Worm (Caenorhabditis elegans) whole organism, L2 larva: ENCODE measurements around the gene spat-1.

Experiments used
- C34F6.9 ChIP-seq: fragments of 150-350 bp; optimal IDR thresholded peaks from 2 replicates; lab custom pipeline; 2014; ENCODE audit warnings: missing biosample characterization, missing genetic modification characterization
- Y55F3AM.14 ChIP-seq: fragments of 200-800 bp; sonication (Bioruptor generic); optimal IDR thresholded peaks from 2 replicates; lab custom pipeline; 2018; ENCODE audit warnings: mild to moderate bottlenecking, missing genetic modification characterization, missing compliant biosample characterization
- ZK546.5 ChIP-seq: sonication (generic microtip); optimal IDR thresholded peaks from 2 replicates; lab custom pipeline; 2017; ENCODE audit warnings: missing biosample characterization, missing genetic modification characterization
- alr-1 ChIP-seq: fragments of 150-350 bp; optimal IDR thresholded peaks from 2 replicates; lab custom pipeline; 2014; ENCODE audit warnings: missing biosample characterization, missing genetic modification characterization
- aly-2 ChIP-seq: fragments of 150-350 bp; optimal IDR thresholded peaks from 2 replicates; lab custom pipeline; 2014; ENCODE audit warnings: missing biosample characterization, missing genetic modification characterization
- blmp-1 ChIP-seq: sonication (generic microtip); optimal IDR thresholded peaks from 2 replicates; lab custom pipeline; 2017; ENCODE audit warnings: missing genetic modification characterization, mild to moderate bottlenecking, missing compliant biosample characterization, antibody characterized with exemption, moderate library complexity; ENCODE audit not compliant: insufficient read depth
- ceh-16 ChIP-seq: fragments of 150-350 bp; optimal IDR thresholded peaks from 2 replicates; lab custom pipeline; 2014; ENCODE audit warnings: missing biosample characterization, missing genetic modification characterization
- crh-2 ChIP-seq: sonication (generic microtip); optimal IDR thresholded peaks from 2 replicates; lab custom pipeline; 2017; ENCODE audit warnings: missing biosample characterization, missing genetic modification characterization
- dmd-4 ChIP-seq: sonication (generic microtip); optimal IDR thresholded peaks from 2 replicates; lab custom pipeline; 2017; ENCODE audit warnings: missing biosample characterization, missing genetic modification characterization
- elt-1 ChIP-seq: fragments of 150-350 bp; optimal IDR thresholded peaks from 2 replicates; lab custom pipeline; 2014; ENCODE audit warnings: missing biosample characterization, missing genetic modification characterization
- elt-3 ChIP-seq: sonication (generic microtip); optimal IDR thresholded peaks from 2 replicates; lab custom pipeline; 2017; ENCODE audit warnings: missing biosample characterization, missing genetic modification characterization
- fos-1 ChIP-seq: fragments of 150-350 bp; optimal IDR thresholded peaks from 2 replicates; lab custom pipeline; 2014; ENCODE audit warnings: missing biosample characterization, missing genetic modification characterization
- lin-11 ChIP-seq: fragments of 150-350 bp; sonication (generic microtip); optimal IDR thresholded peaks from 2 replicates; lab custom pipeline; 2014; ENCODE audit warnings: missing biosample characterization, missing genetic modification characterization, inconsistent platforms, mixed read lengths
- lin-39 ChIP-seq: fragments of 150-350 bp; optimal IDR thresholded peaks from 2 replicates; lab custom pipeline; 2014; ENCODE audit warnings: missing biosample characterization, missing genetic modification reagents, missing genetic modification characterization
- lsy-2 ChIP-seq, 2 experiments: fragments of 150-350 bp in 1 of 2; sonication (generic microtip) in 1 of 2; optimal IDR thresholded peaks; 2 replicates each; lab custom pipeline; 2014 to 2017; ENCODE audit warnings: missing biosample characterization in 2 of 2, missing genetic modification characterization in 2 of 2
- mbf-1 ChIP-seq: sonication (generic microtip); optimal IDR thresholded peaks from 2 replicates; lab custom pipeline; 2017; ENCODE audit warnings: missing biosample characterization, missing genetic modification characterization
- nhr-10 ChIP-seq: sonication (generic microtip); optimal IDR thresholded peaks from 2 replicates; lab custom pipeline; 2017; ENCODE audit warnings: missing biosample characterization, missing genetic modification characterization
- nhr-11 ChIP-seq: fragments of 150-350 bp; optimal IDR thresholded peaks from 2 replicates; lab custom pipeline; 2014; ENCODE audit warnings: missing biosample characterization, missing genetic modification characterization
- nhr-12 ChIP-seq: fragments of 150-350 bp; optimal IDR thresholded peaks from 2 replicates; lab custom pipeline; 2014; ENCODE audit warnings: missing biosample characterization, missing genetic modification characterization
- nhr-21 ChIP-seq: fragments of 150-350 bp; optimal IDR thresholded peaks from 2 replicates; lab custom pipeline; 2014; ENCODE audit warnings: missing biosample characterization, missing genetic modification characterization
- nhr-23 ChIP-seq: fragments of 150-350 bp; optimal IDR thresholded peaks from 2 replicates; lab custom pipeline; 2014; ENCODE audit warnings: missing biosample characterization, missing genetic modification reagents, missing genetic modification characterization
- nhr-237 ChIP-seq: fragments of 150-350 bp; optimal IDR thresholded peaks from 2 replicates; lab custom pipeline; 2014; ENCODE audit warnings: missing biosample characterization, missing genetic modification characterization
- nhr-25 ChIP-seq: fragments of 150-350 bp; sonication (generic microtip); optimal IDR thresholded peaks from 3 replicates; lab custom pipeline; 2014; ENCODE audit warnings: missing biosample characterization, missing genetic modification characterization
- nhr-6 ChIP-seq: fragments of 150-350 bp; optimal IDR thresholded peaks from 2 replicates; lab custom pipeline; 2014; ENCODE audit warnings: missing biosample characterization, missing genetic modification characterization
- peb-1 ChIP-seq: fragments of 150-350 bp; optimal IDR thresholded peaks from 2 replicates; lab custom pipeline; 2014; ENCODE audit warnings: missing biosample characterization, missing genetic modification characterization
- sma-9 ChIP-seq, 2 experiments: fragments of 150-350 bp in 1 of 2; sonication (generic microtip) in 1 of 2; optimal IDR thresholded peaks; 2 replicates each; lab custom pipeline; 2014 to 2016; ENCODE audit warnings: missing genetic modification characterization in 2 of 2, mild to moderate bottlenecking in 1 of 2, missing biosample characterization in 1 of 2, missing compliant biosample characterization in 1 of 2, missing genetic modification reagents in 1 of 2, moderate library complexity in 1 of 2
- snpc-4 ChIP-seq: fragments of 150-350 bp; optimal IDR thresholded peaks from 2 replicates; lab custom pipeline; 2014; ENCODE audit warnings: missing biosample characterization, missing genetic modification characterization
- unc-62 ChIP-seq: fragments of 150-350 bp; optimal IDR thresholded peaks from 2 replicates; lab custom pipeline; 2014; ENCODE audit warnings: missing biosample characterization, missing genetic modification reagents, missing genetic modification characterization
- zag-1 ChIP-seq: fragments of 150-350 bp; optimal IDR thresholded peaks from 2 replicates; lab custom pipeline; 2014; ENCODE audit warnings: missing biosample characterization, missing genetic modification characterization
- ztf-1 ChIP-seq: fragments of 200-800 bp; sonication (Bioruptor generic); conservative IDR thresholded peaks from 2 replicates; pipeline ENCODE4 v1.3.6; 2022; ENCODE audit warnings: missing genetic modification characterization, missing compliant biosample characterization
- ztf-11 ChIP-seq: sonication (generic microtip); optimal IDR thresholded peaks from 2 replicates; lab custom pipeline; 2017; ENCODE audit warnings: missing biosample characterization, missing genetic modification characterization

spat-1 gene

DNA sequence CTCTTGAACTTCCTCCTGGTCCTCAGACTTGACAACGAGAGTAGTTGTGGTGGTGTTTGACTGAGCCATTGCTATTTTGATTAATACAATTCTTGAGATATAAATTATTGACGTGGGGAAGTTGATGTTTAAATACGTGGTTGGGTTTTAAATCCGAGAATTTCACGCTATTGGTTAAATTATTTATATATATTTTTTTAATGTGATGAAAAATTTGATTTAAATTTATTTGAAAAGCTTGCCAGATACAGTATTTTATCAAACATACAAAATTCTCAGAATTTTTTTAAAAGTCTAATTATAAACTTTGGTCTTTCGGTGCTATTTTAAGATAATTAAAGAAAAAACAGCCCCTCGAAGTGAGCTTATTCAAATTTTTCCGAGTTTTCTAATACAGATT is 21.0 kb upstream of the spat-1 start, which contains the start of the genes K10H10.7 and K10H10.10:
TSS of gene K10H10.7 (minus strand) at position 101 of the 400 bp plus-strand sequence.
TSS of gene K10H10.10 (plus strand) at position 204 of the 400 bp plus-strand sequence.
- TF ChIP-seq nhr-11 (tag; lab: Kevin White, UChicago), result no peak
- no peak for TF ChIP-seq nhr-23 (tag; lab: Kevin White, UChicago)
- no peak for TF ChIP-seq alr-1 (tag; lab: Kevin White, UChicago)

DNA sequence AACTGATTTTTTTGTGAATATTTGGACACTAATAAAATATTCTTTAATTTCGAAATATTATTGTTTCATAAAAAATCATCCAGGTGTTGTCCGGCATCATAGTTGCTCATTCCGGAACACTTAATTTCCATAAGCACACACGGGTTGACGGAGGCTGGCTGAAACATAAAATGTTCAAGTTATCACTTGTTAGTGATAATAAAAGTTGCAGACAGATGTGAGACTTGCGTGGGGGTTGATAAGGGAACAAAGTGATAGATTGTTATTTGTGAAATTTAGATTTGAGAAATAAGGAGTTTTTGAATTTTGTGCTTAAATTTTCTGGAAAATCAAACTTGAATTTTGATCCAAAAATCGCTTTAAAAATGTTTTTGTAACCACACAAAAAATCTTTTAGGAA is 18.4 kb upstream of the spat-1 start:
- TF ChIP-seq zag-1 (tag; lab: Kevin White, UChicago), result no peak
- TF ChIP-seq fos-1, result peak; percentile 69

DNA sequence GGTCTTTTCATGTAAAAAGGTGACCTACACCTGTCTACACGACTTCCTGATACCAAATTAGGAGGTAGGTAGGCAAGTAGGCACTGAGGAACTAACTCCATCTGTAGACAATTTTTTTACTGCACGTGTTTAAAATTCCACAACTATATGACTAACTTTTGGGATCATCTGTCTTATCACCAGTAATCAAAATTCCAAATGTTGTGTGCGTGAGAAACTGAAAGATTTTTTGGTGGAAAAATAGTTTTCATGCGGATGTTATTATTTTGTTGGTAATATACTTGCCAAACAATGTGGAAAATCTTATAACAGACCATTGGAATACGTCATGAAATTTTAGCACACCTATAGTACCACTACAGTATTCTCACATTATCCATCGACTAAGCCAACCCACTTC is 17.4 kb upstream of the spat-1 start, which contains the start of gene K10H10.13:
TSS of gene K10H10.13 (minus strand) at position 101 of the 400 bp plus-strand sequence.
- TF ChIP-seq snpc-4 (tag; lab: Kevin White, UChicago), result no peak
- no peak for TF ChIP-seq Y55F3AM.14 (GFP tag; lab: Kevin White, UChicago)
- TF ChIP-seq elt-3 (tag; lab: Kevin White, UChicago), result no peak
- TF ChIP-seq C34F6.9, result no peak
- no peak for TF ChIP-seq dmd-4 (tag; lab: Kevin White, UChicago)
- no peak for TF ChIP-seq peb-1 (tag; lab: Kevin White, UChicago)

DNA sequence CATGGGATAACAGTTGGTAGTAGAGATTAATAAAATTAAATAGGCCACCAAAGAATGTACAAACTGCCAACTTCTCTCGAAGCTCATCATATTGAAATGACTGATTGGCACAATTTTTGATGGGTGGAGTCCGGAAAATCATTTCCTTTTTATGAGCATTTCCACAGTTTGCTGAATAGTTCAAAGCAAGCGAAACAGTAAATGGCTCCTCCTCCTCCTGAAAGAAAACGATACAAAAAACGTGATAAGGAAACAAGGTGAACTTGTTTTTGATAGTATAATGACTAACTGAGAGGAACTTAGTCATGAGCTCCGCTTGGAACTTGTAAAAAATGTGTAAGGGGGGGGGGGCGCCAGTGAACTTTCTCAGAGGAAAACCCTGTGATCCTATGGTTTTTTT is 13.5 kb upstream of the spat-1 start, which contains the start of gene K10H10.9:
TSS of gene K10H10.9 (minus strand) at position 101 of the 400 bp plus-strand sequence.
- no peak for TF ChIP-seq mbf-1 (tag; lab: Kevin White, UChicago)
- TF ChIP-seq nhr-10 (tag; lab: Kevin White, UChicago), result no peak
- TF ChIP-seq lin-11 (tag; lab: Kevin White, UChicago), result no peak
- no peak for TF ChIP-seq ztf-1
- TF ChIP-seq nhr-23 (tag; lab: Kevin White, UChicago), result no peak
- no peak for TF ChIP-seq ZK546.5 (tag; lab: Kevin White, UChicago)
- no peak for TF ChIP-seq ceh-16
- no peak for TF ChIP-seq nhr-11 (tag; lab: Kevin White, UChicago)
- TF ChIP-seq lin-39, result no peak
- TF ChIP-seq zag-1 (tag; lab: Kevin White, UChicago), result no peak
- no peak for TF ChIP-seq nhr-6 (tag; lab: Kevin White, UChicago)
- TF ChIP-seq nhr-12, result no peak
- TF ChIP-seq nhr-25, result no peak
- TF ChIP-seq blmp-1 (tag; lab: Kevin White, UChicago), result no peak
- TF ChIP-seq lsy-2 (tag; optimal IDR thresholded peaks at IDR 0.05; lab: Kevin White, UChicago), result no peak
- no peak for TF ChIP-seq sma-9 (GFP tag; optimal IDR thresholded peaks at IDR 0.05; lab: Kevin White, UChicago)
- no peak for TF ChIP-seq sma-9 (tag; optimal IDR thresholded peaks at IDR 0.05; lab: Kevin White, UChicago)
- no peak for TF ChIP-seq C34F6.9
- no peak for TF ChIP-seq crh-2 (tag; lab: Kevin White, UChicago)
- no peak for TF ChIP-seq alr-1 (tag; lab: Kevin White, UChicago)
- TF ChIP-seq elt-1 (tag; lab: Kevin White, UChicago), result no peak

DNA sequence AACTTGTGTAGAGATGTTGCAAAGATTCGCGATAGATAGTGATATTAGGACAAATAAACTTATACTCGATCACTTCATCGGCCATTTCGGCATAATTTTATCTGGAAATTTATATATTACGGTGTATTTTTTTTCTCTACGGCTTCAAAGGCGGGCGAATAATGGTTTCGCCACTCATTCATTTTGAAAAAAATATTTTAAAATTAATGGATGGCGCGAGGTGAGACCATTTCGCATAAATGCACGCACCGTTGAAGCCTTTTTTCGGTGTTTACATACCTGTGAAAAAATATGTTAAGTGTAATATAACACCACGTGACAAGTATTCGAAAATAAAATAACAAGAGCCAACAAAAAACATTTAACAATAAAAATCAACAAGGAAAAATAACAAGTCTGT is 6.5 kb upstream of the spat-1 start, which contains the start of gene btb-19:
TSS of gene btb-19 (minus strand) at position 101 of the 400 bp plus-strand sequence.
- no peak for TF ChIP-seq ztf-11 (tag; lab: Kevin White, UChicago)

DNA sequence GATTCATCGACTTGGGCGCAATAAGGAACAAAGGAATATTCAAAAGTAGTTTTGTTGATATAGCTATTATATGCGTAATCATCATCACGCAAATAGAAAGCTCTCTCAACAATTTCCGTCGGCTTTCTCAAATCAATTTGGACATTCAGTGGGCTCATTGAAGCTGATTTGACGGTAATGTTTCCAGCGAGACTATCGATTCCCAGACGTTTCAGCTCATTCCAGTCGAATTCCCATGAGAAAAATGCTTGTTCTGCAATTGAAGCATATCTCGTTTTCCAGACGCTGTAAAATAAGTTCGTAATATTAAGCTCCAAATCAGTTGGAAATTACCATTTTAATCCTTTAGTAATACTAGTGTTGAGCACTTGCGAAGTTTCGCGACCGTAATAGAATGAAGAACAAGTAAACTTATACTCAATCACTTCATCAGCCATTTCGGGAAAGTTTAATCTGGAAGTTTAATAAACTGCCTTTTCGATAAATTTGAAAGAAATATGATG is 5.4 kb upstream of the spat-1 start, which contains the start of gene btb-20:
TSS of gene btb-20 (minus strand) at position 453 of the 503 bp plus-strand sequence.
- no peak for TF ChIP-seq nhr-237 (tag; lab: Kevin White, UChicago)
- TF ChIP-seq sma-9 (GFP tag; optimal IDR thresholded peaks at IDR 0.05; lab: Kevin White, UChicago), result no peak
- no peak for TF ChIP-seq sma-9 (tag; optimal IDR thresholded peaks at IDR 0.05; lab: Kevin White, UChicago)
- no peak for TF ChIP-seq blmp-1 (tag; lab: Kevin White, UChicago)
- TF ChIP-seq unc-62 (GFP tag; lab: Kevin White, UChicago), result no peak
- no peak for TF ChIP-seq nhr-21 (tag; lab: Kevin White, UChicago)
- TF ChIP-seq nhr-10 (tag; lab: Kevin White, UChicago), result no peak
- no peak for TF ChIP-seq nhr-6 (tag; lab: Kevin White, UChicago)
- TF ChIP-seq aly-2 (tag; lab: Kevin White, UChicago), result no peak
- TF ChIP-seq lin-11 (tag; lab: Kevin White, UChicago), result no peak
- no peak for TF ChIP-seq lsy-2 (tag; optimal IDR thresholded peaks at IDR 0.05; lab: Kevin White, UChicago)
- no peak for TF ChIP-seq alr-1 (tag; lab: Kevin White, UChicago)
- TF ChIP-seq, all 48 proteins: peak for 0
